Fruit fly (Drosophila melanogaster): ENCODE data around the gene Dnali1.

The Dnali1 gene

DNA sequence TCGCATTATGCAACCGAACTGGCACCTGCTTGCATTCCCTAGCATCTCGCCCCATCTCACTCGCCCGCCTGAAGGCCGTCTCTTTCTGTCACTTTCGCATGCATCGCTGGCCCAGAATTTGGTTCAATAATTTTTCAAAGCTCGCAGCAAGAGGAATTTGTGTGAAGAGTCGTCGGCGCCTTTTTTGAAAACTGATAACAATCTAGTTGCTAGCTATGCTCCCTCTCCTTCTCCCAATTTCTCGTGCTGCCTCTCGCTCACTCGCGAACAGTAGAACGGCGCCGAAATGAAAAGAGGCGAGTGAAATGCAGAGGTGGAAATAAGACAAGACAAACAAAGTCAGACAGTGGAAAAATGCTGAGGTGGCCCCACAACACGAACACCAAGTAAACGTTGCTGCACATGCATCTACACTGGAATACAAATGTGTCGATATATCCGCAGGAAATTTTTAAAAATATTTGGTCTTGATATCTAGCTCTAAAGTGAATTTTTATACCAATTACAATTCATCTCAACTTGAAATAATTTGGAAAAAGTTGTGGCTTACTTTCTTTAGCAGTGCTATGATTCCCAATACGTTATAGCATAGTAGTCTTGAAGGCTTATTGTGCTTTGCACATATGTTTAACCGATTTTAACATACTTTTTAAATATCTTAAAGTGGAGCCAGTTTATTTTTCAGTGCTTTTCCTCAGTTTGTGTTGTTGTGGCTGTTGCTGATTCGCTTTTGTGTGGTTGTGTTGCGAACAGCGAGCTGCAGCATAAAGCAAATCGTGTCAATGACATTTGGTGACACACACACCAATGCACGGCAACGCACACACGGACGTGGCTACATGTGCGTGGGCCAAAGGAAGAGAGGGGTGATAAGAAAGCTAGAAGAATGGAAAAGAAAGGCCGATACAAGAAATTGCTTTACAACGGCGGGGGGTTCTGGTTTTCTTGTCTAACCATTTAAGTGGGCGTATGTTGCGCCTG lies 41.9 kb downstream of the Dnali1 start (continued):
- TF ChIP-seq CG14710 (tag; optimal IDR thresholded peaks at IDR 0.05) (peak; percentile 94), Xbp1 (GFP tag; optimal IDR thresholded peaks at IDR 0.05) (peak; percentile 75), Optix (GFP tag; IDR thresholded peaks at IDR 0.05) (0 out of 3 replicates have a peak, but pooled peaks have one; percentile 33), Drgx (GFP tag; IDR thresholded peaks at IDR 0.05) (peak; percentile 91), CG8478 (optimal IDR thresholded peaks at IDR 0.05) (no peak), MTF-1 (GFP tag; optimal IDR thresholded peaks at IDR 0.05; ENCODE audit: borderline replicate concordance) (no peak), CG17385 (GFP tag; optimal IDR thresholded peaks at IDR 0.05) (peak; percentile 74), CG9609 (GFP tag; optimal IDR thresholded peaks at IDR 0.05) (peak; percentile 62), CG13775 (GFP tag; optimal IDR thresholded peaks at IDR 0.05) (peak; percentile 72), inv (GFP tag; IDR thresholded peaks at IDR 0.05; ENCODE audit: partially characterized antibody) (no peak), z (GFP tag; IDR thresholded peaks at IDR 0.05) (no peak), pros (GFP tag; optimal IDR thresholded peaks at IDR 0.05) (peak; percentile 40), CG17361 (GFP tag; IDR thresholded peaks at IDR 0.05) (peak; percentile 91), CG11723 (GFP tag; optimal IDR thresholded peaks at IDR 0.05) (peak; percentile 74), bbx (GFP tag; IDR thresholded peaks at IDR 0.05; ENCODE audit: partially characterized antibody) (peak; percentile 30; the same call in 1 of the 2 replicates), en (GFP tag; optimal IDR thresholded peaks at IDR 0.05) (peak; percentile 67), CG3407 (GFP tag; optimal IDR thresholded peaks at IDR 0.05) (peak; percentile 88), ro (GFP tag; IDR thresholded peaks at IDR 0.05) (peak; percentile 66; the same call in 1 of the 2 replicates), Adf1 (GFP tag; IDR thresholded peaks at IDR 0.05) (no peak), fd96Cb (tag; optimal IDR thresholded peaks at IDR 0.05) (peak; percentile 90), rib (GFP tag; IDR thresholded peaks at IDR 0.05) (0 out of 2 replicates have a peak, but pooled peaks have one; percentile 25), CkIIα-i1 (GFP tag; IDR thresholded peaks at IDR 0.05) (no peak), YL-1 (GFP tag; optimal IDR thresholded peaks at IDR 0.05) (peak; percentile 28), eve (GFP tag; optimal IDR thresholded peaks at IDR 0.05) (peak in 1 of 2 experiments; percentile 96), Asciz (GFP tag; optimal IDR thresholded peaks at IDR 0.05) (peak; percentile 91), h (optimal IDR thresholded peaks at IDR 0.05) (no peak), CG3726 (GFP tag; IDR thresholded peaks at IDR 0.05) (no peak), gsb (GFP tag; IDR thresholded peaks at IDR 0.05) (no peak), ssp (GFP tag; IDR thresholded peaks at IDR 0.05) (peak; percentile 66), zfh2 (GFP tag; optimal IDR thresholded peaks at IDR 0.05) (no peak), Hand (GFP tag; optimal IDR thresholded peaks at IDR 0.05) (no peak), ham (GFP tag; IDR thresholded peaks at IDR 0.05) (no peak), CG2116 (GFP tag; optimal IDR thresholded peaks at IDR 0.05) (peak; percentile 28), GATAe (GFP tag; conservative IDR thresholded peaks at IDR 0.05) (no peak), CG12769 (tag; optimal IDR thresholded peaks at IDR 0.05) (no peak), twi (tag; optimal IDR thresholded peaks at IDR 0.05) (peak; percentile 87), ems (GFP tag; optimal IDR thresholded peaks at IDR 0.05) (peak; percentile 74), Atf-2 (GFP tag; optimal IDR thresholded peaks at IDR 0.05) (peak; percentile 80), D19A (tag; optimal IDR thresholded peaks at IDR 0.05) (peak; percentile 86), CG4360 (GFP tag; IDR thresholded peaks at IDR 0.05) (peak; percentile 47; the same call in 1 of the 2 replicates), CG2120 (GFP tag; optimal IDR thresholded peaks at IDR 0.05) (no peak), CG11085 (GFP tag; IDR thresholded peaks at IDR 0.05) (no peak), kni (GFP tag; optimal IDR thresholded peaks at IDR 0.05) (peak; percentile 85), chinmo (GFP tag; IDR thresholded peaks at IDR 0.05; ENCODE audit: partially characterized antibody) (no peak), repo (GFP tag; optimal IDR thresholded peaks at IDR 0.05) (peak; percentile 40), CG2875 (GFP tag; optimal IDR thresholded peaks at IDR 0.05) (peak; percentile 85), Hey (tag; optimal IDR thresholded peaks at IDR 0.05) (no peak), Aef1 (GFP tag; IDR thresholded peaks at IDR 0.05) (no peak; the same call in 2 of the 3 replicates), CG4707 (GFP tag; optimal IDR thresholded peaks at IDR 0.05) (peak; percentile 71)

All from whole organism, embryonic.